Fruit fly (Drosophila melanogaster): ENCODE measurements around the gene CG31231.

The CG31231 gene

DNA sequence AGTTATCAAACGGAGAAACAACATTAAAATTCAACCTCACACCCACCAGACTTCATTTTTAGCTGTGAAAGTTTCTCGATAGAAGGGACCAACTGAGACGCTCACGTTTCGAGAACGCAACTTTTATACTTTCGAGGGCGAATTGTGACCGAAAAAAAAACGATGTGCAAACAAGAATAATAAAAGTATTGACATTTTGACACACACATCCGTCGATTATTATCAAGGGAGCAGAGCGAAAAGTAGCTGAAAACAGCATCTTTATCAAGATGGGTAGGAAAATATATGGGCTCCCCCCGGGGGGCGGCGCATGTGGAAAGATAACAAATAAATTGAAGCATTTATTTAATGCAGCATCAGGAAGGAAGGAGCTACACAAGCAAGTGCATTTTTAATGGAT is 28.4 kb downstream of the CG31231 start, which contains the start of gene CG14300:
Gene CG14300 (minus strand): TSS at position 101 of the 400 bp plus-strand sequence.
- TF ChIP-seq CG8478 (optimal IDR thresholded peaks at IDR 0.05) (no peak), pan (optimal IDR thresholded peaks at IDR 0.05) (no peak), usp (GFP tag; optimal IDR thresholded peaks at IDR 0.05) (no peak), EcR (GFP tag; optimal IDR thresholded peaks at IDR 0.05) (no peak), psq (optimal IDR thresholded peaks at IDR 0.05) (no peak), Dll (optimal IDR thresholded peaks at IDR 0.05) (no peak)

- no peak for TF ChIP-seq EcR (GFP tag; optimal IDR thresholded peaks at IDR 0.05)
- TF ChIP-seq pan (optimal IDR thresholded peaks at IDR 0.05): no peak
- no peak for TF ChIP-seq psq (optimal IDR thresholded peaks at IDR 0.05)
- TF ChIP-seq usp (GFP tag; optimal IDR thresholded peaks at IDR 0.05): no peak
- TF ChIP-seq CG8478 (optimal IDR thresholded peaks at IDR 0.05): no peak
- TF ChIP-seq Dll (optimal IDR thresholded peaks at IDR 0.05): no peak
Observed at dm6 chr3R:18694952-18695351, 29.8 kb downstream of the CG31231 start, which contains the start of gene CG34282. Gene CG34282, plus strand, starts transcription at chr3R:18695252.

DNA sequence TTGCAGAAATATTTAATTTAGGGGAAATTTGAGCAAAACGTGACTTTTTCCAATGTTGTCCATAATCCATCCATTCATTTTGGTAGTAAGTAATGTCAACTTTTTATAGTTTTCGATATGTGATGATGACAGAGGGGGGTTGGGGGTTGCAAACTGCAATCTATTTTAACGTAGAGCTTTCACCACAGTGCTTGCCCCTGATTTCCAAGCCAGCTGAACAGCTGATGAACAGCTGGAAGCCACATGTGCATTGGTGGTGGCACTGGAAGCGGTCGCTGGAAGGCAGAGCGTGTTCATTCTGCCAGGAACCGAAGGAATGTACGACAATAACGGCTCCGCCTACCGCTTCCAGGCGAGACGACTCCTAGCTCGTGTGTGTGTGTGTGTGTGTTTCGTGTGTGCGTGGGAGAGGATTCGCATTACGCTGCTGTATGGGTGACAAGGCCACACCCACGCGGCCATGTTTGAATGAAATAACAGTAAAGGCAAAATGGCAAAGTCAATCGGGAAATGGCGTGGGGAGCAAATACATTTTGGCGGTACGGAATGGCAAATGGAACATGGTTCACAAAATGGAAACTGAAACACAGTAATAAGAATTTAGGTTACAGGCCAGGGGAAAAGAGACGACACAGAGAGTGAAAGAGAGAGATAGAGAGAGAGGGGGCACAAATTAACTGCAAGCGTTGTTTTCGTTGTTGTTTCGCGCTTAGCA is 33.9 kb downstream of the CG31231 start:
- no peak for TF ChIP-seq pan (optimal IDR thresholded peaks at IDR 0.05)
- no peak for TF ChIP-seq EcR (GFP tag; optimal IDR thresholded peaks at IDR 0.05)
- no peak for TF ChIP-seq Dll (optimal IDR thresholded peaks at IDR 0.05)
- no peak for TF ChIP-seq psq (optimal IDR thresholded peaks at IDR 0.05)

DNA sequence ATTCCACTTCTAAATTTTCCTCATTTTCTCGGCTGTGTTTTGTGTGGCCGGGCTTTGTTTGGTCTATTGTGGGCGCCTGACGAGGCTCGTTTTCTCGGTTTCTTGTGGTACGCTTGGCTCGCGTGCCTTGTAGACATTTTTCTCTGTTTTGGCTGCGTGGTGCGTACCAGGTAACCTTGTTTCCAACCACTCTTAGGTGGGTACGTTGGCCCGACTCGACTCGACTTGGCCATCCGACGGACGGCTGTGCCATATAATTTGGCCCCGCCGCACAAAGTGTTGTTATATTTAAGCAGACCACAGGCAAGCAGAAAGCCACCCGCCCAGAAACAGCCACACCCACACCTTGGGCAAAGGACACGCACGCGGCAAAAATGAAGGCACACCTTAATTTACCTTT is 38.4 kb downstream of the CG31231 start:
- TF ChIP-seq EcR (GFP tag; optimal IDR thresholded peaks at IDR 0.05): no peak
- TF ChIP-seq pan (optimal IDR thresholded peaks at IDR 0.05): no peak
- no peak for TF ChIP-seq usp (GFP tag; optimal IDR thresholded peaks at IDR 0.05)
- TF ChIP-seq CG8478 (optimal IDR thresholded peaks at IDR 0.05): no peak
- no peak for TF ChIP-seq Dll (optimal IDR thresholded peaks at IDR 0.05)
- TF ChIP-seq psq (optimal IDR thresholded peaks at IDR 0.05): no peak

DNA sequence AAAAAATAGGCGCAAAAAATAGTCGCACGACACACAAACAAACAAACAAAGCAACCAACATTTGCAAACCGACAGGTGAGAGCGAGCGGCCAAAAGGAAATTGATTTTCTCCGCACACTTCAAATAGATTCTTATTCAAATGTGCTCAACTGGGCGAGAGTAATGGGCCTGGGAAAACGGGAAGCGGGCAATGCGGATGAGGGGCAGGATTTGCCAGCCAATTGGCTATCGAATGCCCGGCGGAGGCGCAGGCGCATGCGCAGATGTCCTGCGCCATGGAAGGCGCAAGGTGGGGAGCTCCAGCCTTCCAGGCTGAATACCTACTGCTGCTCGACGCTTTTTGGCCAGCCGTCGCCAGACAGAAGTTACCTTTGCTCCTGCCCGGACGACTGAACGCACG is 40.0 kb downstream of the CG31231 start, which contains the start of the genes ChAT and VAChT:
Gene ChAT (plus strand): TSS at position 352 of the 400 bp plus-strand sequence.
Gene VAChT (plus strand): TSS at position 352 of the 400 bp plus-strand sequence.
- no peak for TF ChIP-seq usp (GFP tag; optimal IDR thresholded peaks at IDR 0.05)
- no peak for TF ChIP-seq CG8478 (optimal IDR thresholded peaks at IDR 0.05)
- TF ChIP-seq Dll (optimal IDR thresholded peaks at IDR 0.05): no peak
- no peak for TF ChIP-seq EcR (GFP tag; optimal IDR thresholded peaks at IDR 0.05)

DNA sequence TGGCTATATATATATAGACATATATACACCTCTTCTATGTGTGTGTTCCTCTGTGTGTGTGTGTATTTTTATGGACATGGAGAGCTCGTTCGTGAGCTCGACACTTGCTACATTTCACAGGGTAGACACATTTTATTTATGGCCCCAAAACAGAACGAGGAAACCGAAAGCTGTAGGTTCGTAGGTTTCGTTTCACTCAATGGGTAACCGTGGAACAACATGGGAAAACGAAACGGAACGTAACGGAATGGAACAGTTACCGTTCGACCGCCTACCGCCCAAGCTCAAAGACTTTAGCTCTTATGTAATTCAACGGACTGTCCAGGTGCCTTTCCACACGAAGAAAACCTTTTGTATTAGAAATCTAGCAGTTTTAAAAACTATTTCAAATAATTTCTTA is 41.1 kb downstream of the CG31231 start:
- no peak for TF ChIP-seq Dll (optimal IDR thresholded peaks at IDR 0.05)
- no peak for TF ChIP-seq CG8478 (optimal IDR thresholded peaks at IDR 0.05)
- no peak for TF ChIP-seq pan (optimal IDR thresholded peaks at IDR 0.05)
- TF ChIP-seq psq (optimal IDR thresholded peaks at IDR 0.05): no peak
- TF ChIP-seq EcR (GFP tag; optimal IDR thresholded peaks at IDR 0.05): no peak
- TF ChIP-seq usp (GFP tag; optimal IDR thresholded peaks at IDR 0.05): no peak

- TF ChIP-seq psq (optimal IDR thresholded peaks at IDR 0.05) (no peak), EcR (GFP tag; optimal IDR thresholded peaks at IDR 0.05) (no peak), CG8478 (optimal IDR thresholded peaks at IDR 0.05) (no peak)
Observed at dm6 chr3R:18707492-18707891, 42.3 kb downstream of the CG31231 start.
